Worm (Caenorhabditis elegans): ENCODE data around the gene F44E2.6.

- TF ChIP-seq set-16 (GFP tag; IDR thresholded peaks at IDR 0.05) = no peak
- no peak for TF ChIP-seq nhr-76 (tag; optimal IDR thresholded peaks at IDR 0.05)
- TF ChIP-seq ztf-11 (tag; optimal IDR thresholded peaks at IDR 0.05) = no peak
- TF ChIP-seq lir-3 (tag; optimal IDR thresholded peaks at IDR 0.05) = no peak
- no peak for TF ChIP-seq snpc-4 (tag; optimal IDR thresholded peaks at IDR 0.05)
- no peak for TF ChIP-seq fkh-10 (GFP tag; optimal IDR thresholded peaks at IDR 0.05)
- no peak for TF ChIP-seq ctbp-1 (GFP tag; IDR thresholded peaks at IDR 0.05)
- no peak for TF ChIP-seq nhr-6 (tag; optimal IDR thresholded peaks at IDR 0.05)
- no peak for TF ChIP-seq nhr-28 (tag; optimal IDR thresholded peaks at IDR 0.05)
- no peak for TF ChIP-seq ZK546.5 (tag; optimal IDR thresholded peaks at IDR 0.05)
- TF ChIP-seq mdl-1 (tag; optimal IDR thresholded peaks at IDR 0.05) = no peak
- TF ChIP-seq pqm-1 (tag; optimal IDR thresholded peaks at IDR 0.05) = no peak
Measured at ce11 chrIII:8858482-8858881, 13.5 kb upstream of the F44E2.6 start.

Measured in whole organism, L4 larva.